Worm (Caenorhabditis elegans): ENCODE measurements around the gene fbxa-2.
A peak's percentile ranks its signal among the peaks of the same experiment; 100 is the strongest.

fbxa-2 gene

DNA sequence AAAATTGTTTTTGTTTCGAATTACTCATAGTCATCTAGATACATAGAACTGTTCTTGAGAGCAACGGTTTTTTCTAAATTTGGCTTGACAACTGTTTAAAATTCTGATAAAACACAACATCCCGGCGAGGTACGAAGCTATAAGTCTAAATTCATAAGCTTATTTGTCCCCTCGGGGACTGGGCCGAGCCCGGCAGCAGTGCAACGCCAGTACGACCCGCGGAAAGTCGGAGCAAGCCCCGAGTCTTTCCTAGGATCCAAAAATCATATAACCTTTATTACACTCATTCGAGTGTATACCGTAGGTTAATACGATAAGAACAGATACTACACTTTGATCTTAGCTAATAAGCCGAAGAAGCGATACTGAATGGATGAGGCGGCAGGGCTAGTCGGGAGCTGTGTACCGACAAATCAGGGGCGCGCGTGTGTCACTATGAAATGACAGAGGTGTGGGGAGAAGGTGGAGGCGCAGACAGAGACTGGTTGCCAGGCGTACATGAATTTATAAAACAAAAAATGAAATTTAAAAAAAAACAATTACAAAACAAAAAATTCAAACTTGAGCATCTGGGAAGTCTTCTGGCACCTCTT is 43.8 kb downstream of the fbxa-2 start (continued):
- TF ChIP-seq F55B11.4 (tag; optimal IDR thresholded peaks at IDR 0.05; ENCODE audit: borderline replicate concordance, insufficient read depth) (no peak), lsl-1 (GFP tag; optimal IDR thresholded peaks at IDR 0.05) (peak; percentile 64), athp-1 (tag; optimal IDR thresholded peaks at IDR 0.05) (no peak), efl-1 (GFP tag; optimal IDR thresholded peaks at IDR 0.05) (no peak), ccch-3 (GFP tag; optimal IDR thresholded peaks at IDR 0.05) (no peak), atf-7 (tag; optimal IDR thresholded peaks at IDR 0.05) (no peak), rcor-1 (GFP tag; IDR thresholded peaks at IDR 0.05) (0 out of 2 replicates have a peak, but pooled peaks have one; percentile 26), ceh-100 (GFP tag; IDR thresholded peaks at IDR 0.05) (peak; percentile 40; the same call in 1 of the 2 replicates), F22D6.2 (tag; optimal IDR thresholded peaks at IDR 0.05) (no peak), let-526 (GFP tag; IDR thresholded peaks at IDR 0.05) (no peak), hsf-1 (GFP tag; IDR thresholded peaks at IDR 0.05) (no peak), F57C9.4 (tag; optimal IDR thresholded peaks at IDR 0.05) (no peak), gei-17 (GFP tag; optimal IDR thresholded peaks at IDR 0.05) (no peak), nfya-2 (GFP tag; IDR thresholded peaks at IDR 0.05) (no peak), ceh-58 (GFP tag; IDR thresholded peaks at IDR 0.05) (0 out of 2 replicates have a peak, but pooled peaks have one; percentile 50), nhr-120 (GFP tag; IDR thresholded peaks at IDR 0.05) (no peak), tlf-1 (GFP tag; optimal IDR thresholded peaks at IDR 0.05) (no peak), snpc-3.4 (tag; optimal IDR thresholded peaks at IDR 0.05) (peak; percentile 74), bed-2 (GFP tag; IDR thresholded peaks at IDR 0.05) (no peak), lir-1 (GFP tag; conservative IDR thresholded peaks at IDR 0.05) (no peak), ztf-26 (tag; optimal IDR thresholded peaks at IDR 0.05) (no peak), lsy-27 (tag; optimal IDR thresholded peaks at IDR 0.05; ENCODE audit: borderline replicate concordance, insufficient read depth) (peak; percentile 21), mes-4 (tag; optimal IDR thresholded peaks at IDR 0.05) (no peak), B0336.3 (GFP tag; IDR thresholded peaks at IDR 0.05) (peak; percentile 65), rpc-1 (optimal IDR thresholded peaks at IDR 0.05) (no peak), rpc-1 (tag; optimal IDR thresholded peaks at IDR 0.05) (peak; percentile 3), ztf-28 (GFP tag; IDR thresholded peaks at IDR 0.05) (no peak), nhr-90 (tag; optimal IDR thresholded peaks at IDR 0.05) (no peak), aptf-2 (GFP tag; conservative IDR thresholded peaks at IDR 0.05) (0 out of 2 replicates have a peak, but pooled peaks have one; percentile 29), ceh-40 (GFP tag; IDR thresholded peaks at IDR 0.05) (no peak), B0261.1 (tag; optimal IDR thresholded peaks at IDR 0.05) (peak; percentile 21), hlh-26 (GFP tag; conservative IDR thresholded peaks at IDR 0.05) (no peak), cebp-1 (GFP tag; IDR thresholded peaks at IDR 0.05) (no peak), cebp-1 (tag; optimal IDR thresholded peaks at IDR 0.05) (no peak), ztf-25 (GFP tag; IDR thresholded peaks at IDR 0.05) (no peak), hrde-1 (tag; optimal IDR thresholded peaks at IDR 0.05; ENCODE audit: borderline replicate concordance) (no peak), attf-3 (GFP tag; conservative IDR thresholded peaks at IDR 0.05) (no peak), him-1 (tag; optimal IDR thresholded peaks at IDR 0.05) (no peak), unc-62 (GFP tag; optimal IDR thresholded peaks at IDR 0.05) (no peak), nhr-27 (tag; optimal IDR thresholded peaks at IDR 0.05) (no peak), mxl-1 (tag; optimal IDR thresholded peaks at IDR 0.05) (no peak), dpff-1 (tag; optimal IDR thresholded peaks at IDR 0.05) (no peak), ceh-91 (GFP tag; IDR thresholded peaks at IDR 0.05) (no peak), T07F8.4 (tag; optimal IDR thresholded peaks at IDR 0.05) (no peak), lin-40 (tag; optimal IDR thresholded peaks at IDR 0.05) (no peak), repo-1 (tag; optimal IDR thresholded peaks at IDR 0.05) (no peak), zim-3 (tag; optimal IDR thresholded peaks at IDR 0.05) (no peak), mcd-1 (GFP tag; IDR thresholded peaks at IDR 0.05) (peak; percentile 32), F23B12.7 (tag; optimal IDR thresholded peaks at IDR 0.05; ENCODE audit: insufficient read depth) (peak; percentile 52)
